Worm (Caenorhabditis elegans): ENCODE results near the gene asp-6.

DNA sequence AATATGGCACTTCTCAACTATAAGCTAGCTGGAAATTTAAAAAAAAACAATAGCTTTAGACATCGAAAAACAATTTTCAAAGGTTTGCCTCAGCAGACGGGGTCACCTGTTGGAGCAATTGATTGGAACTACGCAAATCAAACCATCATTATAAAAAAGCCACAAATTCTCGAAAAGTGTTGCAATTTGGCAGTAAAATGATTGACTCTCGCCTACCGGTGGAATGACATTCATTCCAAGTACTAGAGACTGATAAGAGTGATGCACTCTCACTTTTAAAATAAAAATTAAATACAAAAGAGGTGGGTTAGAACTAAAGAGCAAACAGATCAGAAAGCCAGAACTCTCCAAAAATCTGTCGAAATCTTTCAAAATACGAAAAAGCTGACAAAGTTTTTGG, 16.7 kb upstream of the asp-6 start:
- no peak for TF ChIP-seq pat-9 (tag; optimal IDR thresholded peaks at IDR 0.05)
- no peak for TF ChIP-seq ceh-31 (tag; optimal IDR thresholded peaks at IDR 0.05)
- no peak for TF ChIP-seq ama-1 (optimal IDR thresholded peaks at IDR 0.05)
- TF ChIP-seq fkh-10 (GFP tag; optimal IDR thresholded peaks at IDR 0.05) = no peak
- no peak for TF ChIP-seq ceh-34 (tag; optimal IDR thresholded peaks at IDR 0.05)
- no peak for TF ChIP-seq C38D4.7 (GFP tag; optimal IDR thresholded peaks at IDR 0.05)
- no peak for TF ChIP-seq tbx-7 (tag; optimal IDR thresholded peaks at IDR 0.05)
- TF ChIP-seq ref-2 (tag; optimal IDR thresholded peaks at IDR 0.05) = no peak
- no peak for TF ChIP-seq nfya-1 (tag; optimal IDR thresholded peaks at IDR 0.05)
- TF ChIP-seq che-1 (tag; optimal IDR thresholded peaks at IDR 0.05) = no peak
- TF ChIP-seq ceh-48 (tag; optimal IDR thresholded peaks at IDR 0.05) = no peak
- TF ChIP-seq dmd-4 (tag; optimal IDR thresholded peaks at IDR 0.05; ENCODE audit: borderline replicate concordance) = no peak
